Fruit fly (Drosophila melanogaster): Measurements from ENCODE around the gene Doc1.

The Doc1 gene

dm6 chr3L:9074882-9075281 is 33.7 kb downstream of the Doc1 start:
- TF ChIP-seq CG4318 (GFP tag; optimal IDR thresholded peaks at IDR 0.05) (no peak), CG6163 (GFP tag; IDR thresholded peaks at IDR 0.05) (no peak), achi (GFP tag; optimal IDR thresholded peaks at IDR 0.05) (no peak), Met (GFP tag; optimal IDR thresholded peaks at IDR 0.05) (no peak), svp (GFP tag) (peak; percentile 88), CG10669 (GFP tag; optimal IDR thresholded peaks at IDR 0.05) (no peak)

dm6 chr3L:9092356-9093103 is 51.4 kb downstream of the Doc1 start, which contains the start of gene CG32032:
CG32032 (plus strand) TSS chr3L:9093053.
- TF ChIP-seq Ets21C (GFP tag; optimal IDR thresholded peaks at IDR 0.05): no peak
- no peak for TF ChIP-seq CG11762 (GFP tag; optimal IDR thresholded peaks at IDR 0.05; ENCODE audit: insufficient read depth)
- peak; percentile 75 for TF ChIP-seq CG8319 (GFP tag; optimal IDR thresholded peaks at IDR 0.05)
- TF ChIP-seq CG3919 (GFP tag; optimal IDR thresholded peaks at IDR 0.05): peak; percentile 25
- TF ChIP-seq CG6792 (GFP tag; optimal IDR thresholded peaks at IDR 0.05): peak; percentile 13
- no peak for TF ChIP-seq CG9139 (GFP tag; optimal IDR thresholded peaks at IDR 0.05)
- no peak for TF ChIP-seq dac (GFP tag; optimal IDR thresholded peaks at IDR 0.05)
- peak; percentile 11 for TF ChIP-seq CG6808 (GFP tag; optimal IDR thresholded peaks at IDR 0.05)
- TF ChIP-seq salr (GFP tag; optimal IDR thresholded peaks at IDR 0.05): no peak
- TF ChIP-seq CG6854 (GFP tag; optimal IDR thresholded peaks at IDR 0.05): no peak
- TF ChIP-seq CG10631 (GFP tag; optimal IDR thresholded peaks at IDR 0.05): peak; percentile 31
- peak; percentile 59; the same call in 1 of the 3 replicates for TF ChIP-seq eg (GFP tag; IDR thresholded peaks at IDR 0.05)
- no peak for TF ChIP-seq dsx (GFP tag; optimal IDR thresholded peaks at IDR 0.05; ENCODE audit: poor library complexity, severe bottlenecking)
- TF ChIP-seq Blimp-1 (GFP tag; optimal IDR thresholded peaks at IDR 0.05): no peak
- TF ChIP-seq CG11902 (GFP tag; optimal IDR thresholded peaks at IDR 0.05): no peak
- TF ChIP-seq Gug (GFP tag; IDR thresholded peaks at IDR 0.05): no peak
- no peak for TF ChIP-seq Hr38 (GFP tag; optimal IDR thresholded peaks at IDR 0.05)
- peak; percentile 18 for TF ChIP-seq CG8632 (GFP tag; optimal IDR thresholded peaks at IDR 0.05)
- TF ChIP-seq Eip93F (GFP tag; optimal IDR thresholded peaks at IDR 0.05): no peak
- no peak for TF ChIP-seq Hr39 (GFP tag; optimal IDR thresholded peaks at IDR 0.05)
- no peak for TF ChIP-seq Met (GFP tag; optimal IDR thresholded peaks at IDR 0.05)
- no peak for TF ChIP-seq OdsH (GFP tag; optimal IDR thresholded peaks at IDR 0.05)
- TF ChIP-seq ss (GFP tag; optimal IDR thresholded peaks at IDR 0.05): no peak
- TF ChIP-seq spab (GFP tag; optimal IDR thresholded peaks at IDR 0.05): no peak
- peak; percentile 34 for TF ChIP-seq Smox (GFP tag; optimal IDR thresholded peaks at IDR 0.05)
- peak; percentile 14 for TF ChIP-seq CG16779 (tag; optimal IDR thresholded peaks at IDR 0.05)
- TF ChIP-seq pdm3 (GFP tag; optimal IDR thresholded peaks at IDR 0.05): peak; percentile 9
- no peak for TF ChIP-seq CG31627 (GFP tag; optimal IDR thresholded peaks at IDR 0.05)
- TF ChIP-seq Hr4 (GFP tag; optimal IDR thresholded peaks at IDR 0.05): no peak
- no peak for TF ChIP-seq topi (GFP tag; optimal IDR thresholded peaks at IDR 0.05)
- no peak for TF ChIP-seq Ets96B (tag; optimal IDR thresholded peaks at IDR 0.05)
- peak; percentile 64 for TF ChIP-seq CG32006 (GFP tag; optimal IDR thresholded peaks at IDR 0.05)
- TF ChIP-seq CG6276 (GFP tag; optimal IDR thresholded peaks at IDR 0.05): peak; percentile 32
- peak; percentile 51; the same call in 1 of the 3 replicates for TF ChIP-seq CG8119 (GFP tag; IDR thresholded peaks at IDR 0.05)
- 0 out of 2 replicates have a peak, but pooled peaks have one; percentile 31 for TF ChIP-seq CG15336 (GFP tag; IDR thresholded peaks at IDR 0.05)
- TF ChIP-seq fd85E (GFP tag; optimal IDR thresholded peaks at IDR 0.05): no peak
- 0 out of 3 replicates have a peak, but pooled peaks have one; percentile 32 for TF ChIP-seq CG6163 (GFP tag; IDR thresholded peaks at IDR 0.05)
- TF ChIP-seq CG1621 (tag; optimal IDR thresholded peaks at IDR 0.05): no peak
- peak; percentile 9 for TF ChIP-seq CG34406 (GFP tag; optimal IDR thresholded peaks at IDR 0.05)
- no peak for TF ChIP-seq fd59A (GFP tag; optimal IDR thresholded peaks at IDR 0.05)
- TF ChIP-seq net (GFP tag; optimal IDR thresholded peaks at IDR 0.05): peak; percentile 21
- TF ChIP-seq CG3032 (tag; optimal IDR thresholded peaks at IDR 0.05): no peak
- peak; percentile 67 for TF ChIP-seq svp (GFP tag)
- no peak for TF ChIP-seq Sox15 (GFP tag; optimal IDR thresholded peaks at IDR 0.05)
- no peak for TF ChIP-seq lz (GFP tag; optimal IDR thresholded peaks at IDR 0.05)

Data from whole organism, prepupa.